Fruit fly (Drosophila melanogaster) whole organism, embryonic: ENCODE data around the gene CG31680.

ENCODE experiments used
- CG10431 ChIP-seq: fragments of 200-800 bp; sonication (Bioruptor generic); optimal IDR thresholded peaks from 3 replicates; lab custom pipeline; 2018; ENCODE audit warnings: missing biosample characterization, mild to moderate bottlenecking, missing genetic modification characterization
- CG10959 ChIP-seq: fragments of 200-800 bp; sonication (Bioruptor generic); IDR thresholded peaks from 2 replicates; pipeline ENCODE4 v1.3.6; 2022; ENCODE audit warnings: missing biosample characterization, missing genetic modification characterization
- CG11696 ChIP-seq: fragments of 200-800 bp; sonication (Bioruptor generic); IDR thresholded peaks from 2 replicates; pipeline ENCODE4 v1.3.6; 2022; ENCODE audit warnings: missing biosample characterization, missing genetic modification characterization
- CG12299 ChIP-seq: fragments of 200-800 bp; sonication (Bioruptor generic); optimal IDR thresholded peaks from 2 replicates; lab custom pipeline; 2018; ENCODE audit warnings: missing biosample characterization, mild to moderate bottlenecking, missing genetic modification characterization
- CG14050 ChIP-seq: fragments of 200-800 bp; sonication (Bioruptor generic); IDR thresholded peaks from 3 replicates; pipeline ENCODE4 v1.3.6; 2022; ENCODE audit warnings: missing biosample characterization, missing genetic modification characterization
- CG15073 ChIP-seq: fragments of 200-800 bp; sonication (Bioruptor generic); optimal IDR thresholded peaks from 2 replicates; lab custom pipeline; 2016; ENCODE audit warnings: missing biosample characterization, missing genetic modification characterization
- CG17568 ChIP-seq: fragments of 200-800 bp; sonication (Bioruptor generic); optimal IDR thresholded peaks from 2 replicates; lab custom pipeline; 2018; ENCODE audit warnings: missing biosample characterization, mild to moderate bottlenecking, missing genetic modification characterization, moderate library complexity
- CG1832 ChIP-seq: fragments of 200-800 bp; sonication (Bioruptor generic); optimal IDR thresholded peaks from 2 replicates; lab custom pipeline; 2017; ENCODE audit warnings: missing biosample characterization, mild to moderate bottlenecking, missing genetic modification characterization, inconsistent platforms
- CG34224 ChIP-seq: fragments of 200-800 bp; sonication (Bioruptor generic); IDR thresholded peaks from 3 replicates; pipeline ENCODE4 v1.3.6; 2022; ENCODE audit warnings: missing biosample characterization, missing genetic modification characterization; ENCODE audit not compliant: partially characterized antibody
- CG42726 ChIP-seq: fragments of 200-800 bp; sonication (Bioruptor generic); IDR thresholded peaks from 2 replicates; pipeline ENCODE4 v1.3.6; 2022; ENCODE audit warnings: missing biosample characterization, missing genetic modification characterization; ENCODE audit not compliant: partially characterized antibody
- CG4617 ChIP-seq: fragments of 200-800 bp; sonication (Bioruptor generic); optimal IDR thresholded peaks from 3 replicates; lab custom pipeline; 2016; ENCODE audit warnings: missing biosample characterization, missing genetic modification characterization, borderline replicate concordance
- CG6175 ChIP-seq: fragments of 200-800 bp; sonication (Bioruptor generic); IDR thresholded peaks from 3 replicates; pipeline ENCODE4 v1.3.6; 2022; ENCODE audit warnings: missing biosample characterization, missing genetic modification characterization
- CG7357 ChIP-seq: fragments of 200-800 bp; sonication (Bioruptor generic); IDR thresholded peaks from 3 replicates; pipeline ENCODE4 v1.3.6; 2022; ENCODE audit warnings: missing biosample characterization, missing genetic modification characterization
- CG7745 ChIP-seq: fragments of 200-800 bp; sonication (Bioruptor generic); optimal IDR thresholded peaks from 2 replicates; lab custom pipeline; 2018; ENCODE audit warnings: missing biosample characterization, mild to moderate bottlenecking, missing genetic modification characterization, moderate library complexity
- CG8388 ChIP-seq: fragments of 200-800 bp; sonication (Bioruptor generic); optimal IDR thresholded peaks from 2 replicates; lab custom pipeline; 2019; ENCODE audit warnings: missing biosample characterization, mild to moderate bottlenecking, missing genetic modification characterization, moderate library complexity
- CG9609 ChIP-seq: fragments of 200-800 bp; sonication (Bioruptor generic); optimal IDR thresholded peaks from 3 replicates; lab custom pipeline; 2016; ENCODE audit warnings: missing biosample characterization, missing genetic modification characterization
- CG9817 ChIP-seq: fragments of 200-800 bp; sonication (Bioruptor generic); optimal IDR thresholded peaks from 2 replicates; lab custom pipeline; 2018; ENCODE audit warnings: missing biosample characterization, mild to moderate bottlenecking, missing genetic modification characterization, moderate library complexity
- Dip2 ChIP-seq: fragments of 200-800 bp; sonication (Bioruptor generic); IDR thresholded peaks from 2 replicates; pipeline ENCODE4 v1.3.6; 2022; ENCODE audit warnings: missing biosample characterization, missing genetic modification characterization
- Drgx ChIP-seq: fragments of 200-800 bp; sonication (Bioruptor generic); IDR thresholded peaks from 2 replicates; pipeline ENCODE4 v1.3.6; 2022; ENCODE audit warnings: missing biosample characterization, missing genetic modification characterization
- ERR ChIP-seq: fragments of 200-800 bp; sonication (Bioruptor generic); optimal IDR thresholded peaks from 2 replicates; lab custom pipeline; 2016; ENCODE audit warnings: missing biosample characterization, missing genetic modification characterization
- Ets97D ChIP-seq: fragments of 200-800 bp; sonication (Bioruptor generic); optimal IDR thresholded peaks from 3 replicates; lab custom pipeline; 2016; ENCODE audit warnings: missing biosample characterization, missing genetic modification characterization
- Fer1 ChIP-seq: fragments of 200-800 bp; sonication (Bioruptor generic); optimal IDR thresholded peaks from 2 replicates; lab custom pipeline; 2017; ENCODE audit warnings: missing biosample characterization, mild to moderate bottlenecking, missing genetic modification characterization
- Hand ChIP-seq: fragments of 200-800 bp; sonication (Bioruptor generic); optimal IDR thresholded peaks from 2 replicates; lab custom pipeline; 2017; ENCODE audit warnings: mild to moderate bottlenecking, missing biosample characterization, missing genetic modification reagents, missing genetic modification characterization
- NC2α ChIP-seq: fragments of 200-800 bp; sonication (Bioruptor generic); optimal IDR thresholded peaks from 2 replicates; lab custom pipeline; 2016; ENCODE audit warnings: missing biosample characterization, missing genetic modification characterization
- Nf-YC ChIP-seq: fragments of 200-800 bp; optimal IDR thresholded peaks from 3 replicates; lab custom pipeline; 2019; ENCODE audit warnings: missing biosample characterization, mild to moderate bottlenecking, missing genetic modification characterization, moderate library complexity
- Optix ChIP-seq: fragments of 200-800 bp; sonication (Bioruptor generic); IDR thresholded peaks from 3 replicates; pipeline ENCODE4 v1.3.6; 2022; ENCODE audit warnings: missing biosample characterization, missing genetic modification characterization
- Ptx1 ChIP-seq: fragments of 200-800 bp; sonication (Bioruptor generic); IDR thresholded peaks from 2 replicates; pipeline ENCODE4 v1.3.6; 2022; ENCODE audit warnings: missing biosample characterization, missing genetic modification characterization
- Rfx ChIP-seq: fragments of 200-800 bp; sonication (Bioruptor generic); IDR thresholded peaks from 2 replicates; pipeline ENCODE4 v1.3.6; 2022; ENCODE audit warnings: missing biosample characterization, missing genetic modification characterization
- Sin3A ChIP-seq: fragments of >200 bp; optimal IDR thresholded peaks from 2 replicates; lab custom pipeline; 2018
- Xrp1 ChIP-seq: fragments of 200-800 bp; sonication (Bioruptor generic); IDR thresholded peaks from 2 replicates; pipeline ENCODE4 v1.3.6; 2022; ENCODE audit warnings: missing biosample characterization, missing genetic modification characterization
- ab ChIP-seq: fragments of 200-800 bp; sonication (Bioruptor generic); optimal IDR thresholded peaks from 2 replicates; lab custom pipeline; 2016; ENCODE audit warnings: missing biosample characterization, missing genetic modification characterization
- ara ChIP-seq: fragments of 200-800 bp; sonication (Bioruptor generic); IDR thresholded peaks from 2 replicates; pipeline ENCODE4 v1.3.6; 2022; ENCODE audit warnings: missing biosample characterization, missing genetic modification characterization
- dysf ChIP-seq: fragments of 200-800 bp; sonication (Bioruptor generic); IDR thresholded peaks from 3 replicates; pipeline ENCODE4 v1.3.6; 2022; ENCODE audit warnings: missing biosample characterization, missing genetic modification characterization
- esg ChIP-seq: fragments of 200-800 bp; sonication (Bioruptor generic); conservative IDR thresholded peaks from 2 replicates; pipeline ENCODE4 v1.3.6; 2022; ENCODE audit warnings: missing biosample characterization, missing genetic modification characterization
- fd102C ChIP-seq: fragments of 200-800 bp; sonication (Bioruptor generic); optimal IDR thresholded peaks from 2 replicates; lab custom pipeline; 2018; ENCODE audit warnings: missing biosample characterization, mild to moderate bottlenecking, missing genetic modification characterization, moderate library complexity
- fu2 ChIP-seq: fragments of 200-800 bp; sonication (Bioruptor generic); optimal IDR thresholded peaks from 2 replicates; lab custom pipeline; 2016; ENCODE audit warnings: missing biosample characterization, missing genetic modification characterization
- grn ChIP-seq: fragments of 200-800 bp; sonication (Bioruptor generic); optimal IDR thresholded peaks from 3 replicates; lab custom pipeline; 2017; ENCODE audit warnings: missing biosample characterization, missing genetic modification characterization
- ham ChIP-seq: fragments of 200-800 bp; sonication (Bioruptor generic); IDR thresholded peaks from 2 replicates; pipeline ENCODE4 v1.3.6; 2022; ENCODE audit warnings: missing biosample characterization, missing genetic modification characterization
- hb ChIP-seq: fragments of 200-800 bp; sonication (Bioruptor generic); IDR thresholded peaks from 3 replicates; pipeline ENCODE4 v1.3.6; 2022; ENCODE audit warnings: missing biosample characterization, missing genetic modification characterization; ENCODE audit not compliant: partially characterized antibody
- ind ChIP-seq: fragments of 200-800 bp; sonication (Bioruptor generic); optimal IDR thresholded peaks from 3 replicates; lab custom pipeline; 2016; ENCODE audit warnings: missing biosample characterization, missing genetic modification characterization
- inv ChIP-seq: fragments of 200-800 bp; sonication (Bioruptor generic); IDR thresholded peaks from 2 replicates; pipeline ENCODE4 v1.3.6; 2022; ENCODE audit warnings: missing biosample characterization, missing genetic modification characterization; ENCODE audit not compliant: partially characterized antibody
- jigr1 ChIP-seq: fragments of 200-800 bp; sonication (Bioruptor generic); IDR thresholded peaks from 3 replicates; pipeline ENCODE4 v1.3.6; 2022; ENCODE audit warnings: missing biosample characterization, missing genetic modification characterization
- p53 ChIP-seq: fragments of 200-800 bp; sonication (Bioruptor generic); optimal IDR thresholded peaks from 2 replicates; lab custom pipeline; 2016; ENCODE audit warnings: missing biosample characterization, missing genetic modification characterization
- pb ChIP-seq: fragments of 200-800 bp; sonication (Bioruptor generic); optimal IDR thresholded peaks from 3 replicates; lab custom pipeline; 2016; ENCODE audit warnings: missing biosample characterization, missing genetic modification characterization
- peb ChIP-seq: fragments of 200-800 bp; sonication (Bioruptor generic); IDR thresholded peaks from 2 replicates; pipeline ENCODE4 v1.3.6; 2022; ENCODE audit warnings: missing biosample characterization, missing genetic modification characterization
- phol ChIP-seq: fragments of 200-800 bp; sonication (Bioruptor generic); optimal IDR thresholded peaks from 3 replicates; lab custom pipeline; 2018; ENCODE audit warnings: missing biosample characterization, mild to moderate bottlenecking, missing genetic modification characterization, moderate library complexity
- repo ChIP-seq: fragments of 200-800 bp; sonication (Bioruptor generic); optimal IDR thresholded peaks from 2 replicates; lab custom pipeline; 2016; ENCODE audit warnings: missing biosample characterization, missing genetic modification characterization
- sd ChIP-seq: fragments of 200-800 bp; sonication (Bioruptor generic); optimal IDR thresholded peaks from 3 replicates; lab custom pipeline; 2018; ENCODE audit warnings: missing biosample characterization, mild to moderate bottlenecking, missing genetic modification characterization, moderate library complexity
- slou ChIP-seq: fragments of 200-800 bp; sonication (Bioruptor generic); optimal IDR thresholded peaks from 3 replicates; lab custom pipeline; 2016; ENCODE audit warnings: missing biosample characterization, missing genetic modification characterization
- sob ChIP-seq: fragments of 200-800 bp; sonication (Bioruptor generic); IDR thresholded peaks from 2 replicates; pipeline ENCODE4 v1.3.6; 2022; ENCODE audit warnings: missing biosample characterization, missing genetic modification characterization
- sr ChIP-seq: fragments of 200-800 bp; sonication (Bioruptor generic); IDR thresholded peaks from 3 replicates; pipeline ENCODE4 v1.3.6; 2022; ENCODE audit warnings: missing biosample characterization, missing genetic modification characterization
- tx ChIP-seq: fragments of 200-800 bp; sonication (Bioruptor generic); optimal IDR thresholded peaks from 2 replicates; lab custom pipeline; 2016; ENCODE audit warnings: missing biosample characterization, missing genetic modification characterization
- vfl ChIP-seq: fragments of 200-800 bp; sonication (Bioruptor generic); optimal IDR thresholded peaks from 2 replicates; lab custom pipeline; 2016; ENCODE audit warnings: missing biosample characterization, missing genetic modification characterization

Gene CG31680

DNA sequence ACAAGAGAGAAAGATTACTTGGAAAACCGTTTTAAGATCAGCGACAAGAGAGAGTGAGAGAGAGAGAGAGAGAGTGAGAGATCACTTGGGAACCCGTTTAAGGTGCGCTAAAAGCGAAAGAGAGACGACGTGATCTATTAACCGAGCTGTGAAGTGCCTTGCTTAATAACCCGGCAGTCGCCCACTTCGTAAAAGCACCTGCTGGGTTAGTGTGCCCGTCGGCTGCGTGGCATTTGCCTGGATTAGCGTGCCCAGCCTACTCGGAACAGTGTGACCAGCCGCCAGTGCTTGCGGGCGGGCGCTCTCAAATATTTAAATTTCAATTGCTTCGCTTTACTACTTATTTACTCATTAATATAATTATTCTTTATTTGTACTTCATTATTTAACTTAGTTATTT, 1.5 kb upstream of the CG31680 start (continued):
- no peak for TF ChIP-seq CG9817 (tag; lab: Kevin White, UChicago)
- TF ChIP-seq ind (GFP tag; lab: Kevin White, UChicago): no peak
- TF ChIP-seq CG12299 (tag; lab: Kevin White, UChicago): no peak
- no peak for TF ChIP-seq peb (GFP tag; lab: Robert Waterston, UW)
- TF ChIP-seq CG17568 (GFP tag; lab: Kevin White, UChicago): no peak
- no peak for TF ChIP-seq Hand (GFP tag; lab: Kevin White, UChicago)
- TF ChIP-seq sd (tag; lab: Kevin White, UChicago): no peak
- no peak for TF ChIP-seq vfl (GFP tag; lab: Kevin White, UChicago)
- no peak for TF ChIP-seq hb
- TF ChIP-seq ab (GFP tag; lab: Kevin White, UChicago): no peak
- TF ChIP-seq Rfx (GFP tag; lab: Robert Waterston, UW): no peak
- TF ChIP-seq pb (GFP tag; lab: Kevin White, UChicago): no peak
- TF ChIP-seq Drgx (GFP tag; lab: Robert Waterston, UW): no peak
- TF ChIP-seq p53 (GFP tag; lab: Kevin White, UChicago): no peak
- TF ChIP-seq NC2α (GFP tag; lab: Kevin White, UChicago): no peak
- peak; percentile 55 for TF ChIP-seq esg (GFP tag; lab: Robert Waterston, UW)
- TF ChIP-seq CG42726 (GFP tag; lab: Robert Waterston, UW): 0 out of 2 replicates have a peak, but pooled peaks have one; percentile 36
- TF ChIP-seq CG9609 (GFP tag; lab: Kevin White, UChicago): no peak
- no peak for TF ChIP-seq CG10431 (GFP tag; lab: Kevin White, UChicago)
- TF ChIP-seq CG10959: no peak
- no peak for TF ChIP-seq grn (GFP tag; lab: Kevin White, UChicago)
- no peak for TF ChIP-seq ara (GFP tag; lab: Robert Waterston, UW)
- TF ChIP-seq phol: peak; percentile 20
- no peak for TF ChIP-seq CG4617 (GFP tag; lab: Kevin White, UChicago)
- TF ChIP-seq Fer1 (GFP tag; lab: Kevin White, UChicago): no peak
- TF ChIP-seq Ptx1 (GFP tag; lab: Robert Waterston, UW): no peak
- no peak for TF ChIP-seq Sin3A (lab: Kevin White, UChicago)
- peak; percentile 45; the same call in 1 of the 3 replicates for TF ChIP-seq CG34224 (GFP tag; lab: Robert Waterston, UW)
- no peak for TF ChIP-seq Optix (GFP tag; lab: Robert Waterston, UW)
- TF ChIP-seq repo (GFP tag; lab: Kevin White, UChicago): no peak
- TF ChIP-seq inv (GFP tag; lab: Robert Waterston, UW): no peak
- TF ChIP-seq CG15073 (GFP tag; lab: Kevin White, UChicago): no peak
- no peak for TF ChIP-seq CG14050 (GFP tag; lab: Robert Waterston, UW)
- TF ChIP-seq CG6175: no peak
- no peak for TF ChIP-seq jigr1 (GFP tag; lab: Robert Waterston, UW)
- no peak for TF ChIP-seq CG7357 (GFP tag; lab: Robert Waterston, UW)
- no peak for TF ChIP-seq slou (GFP tag; lab: Kevin White, UChicago)
- no peak for TF ChIP-seq CG8388 (GFP tag; lab: Kevin White, UChicago)
- peak; percentile 91 for TF ChIP-seq sr (GFP tag; lab: Robert Waterston, UW)
- no peak for TF ChIP-seq Dip2
- TF ChIP-seq CG7745: no peak
- no peak for TF ChIP-seq ERR (GFP tag; lab: Kevin White, UChicago)
- no peak for TF ChIP-seq fd102C (GFP tag; lab: Kevin White, UChicago)
- no peak for TF ChIP-seq Nf-YC
- no peak for TF ChIP-seq sob (GFP tag; lab: Robert Waterston, UW)
- no peak for TF ChIP-seq CG11696 (GFP tag; lab: Robert Waterston, UW)
- no peak for TF ChIP-seq fu2 (GFP tag; lab: Kevin White, UChicago)
- no peak for TF ChIP-seq Xrp1 (GFP tag; lab: Robert Waterston, UW)
- peak; percentile 66 for TF ChIP-seq Ets97D (GFP tag; lab: Kevin White, UChicago)
- peak; percentile 45 for TF ChIP-seq CG1832 (GFP tag; lab: Kevin White, UChicago)
- no peak for TF ChIP-seq ham (GFP tag; lab: Robert Waterston, UW)
- no peak for TF ChIP-seq dysf (GFP tag; lab: Robert Waterston, UW)
- no peak for TF ChIP-seq tx (GFP tag; lab: Kevin White, UChicago)
